Fruit fly (Drosophila melanogaster) whole organism, prepupa: ENCODE measurements around the gene dop.

Experiments
- CG10631 ChIP-seq: fragments of 200-800 bp; sonication (Bioruptor generic); optimal IDR thresholded peaks from 2 replicates; lab custom pipeline; 2016; ENCODE audit warnings: missing biosample characterization, missing genetic modification characterization
- CG11762 ChIP-seq: fragments of 200-800 bp; sonication (Bioruptor generic); optimal IDR thresholded peaks from 3 replicates; lab custom pipeline; 2016; ENCODE audit warnings: missing biosample characterization, missing genetic modification characterization; ENCODE audit not compliant: insufficient read depth
- CG11902 ChIP-seq: fragments of 200-800 bp; sonication (Bioruptor generic); optimal IDR thresholded peaks from 3 replicates; lab custom pipeline; 2016; ENCODE audit warnings: missing biosample characterization, missing genetic modification characterization
- CG15336 ChIP-seq: fragments of 200-800 bp; sonication (Bioruptor generic); IDR thresholded peaks from 2 replicates; pipeline ENCODE4 v1.3.6; 2022; ENCODE audit warnings: missing biosample characterization, missing genetic modification characterization
- CG16779 ChIP-seq: fragments of 200-800 bp; sonication (Bioruptor generic); optimal IDR thresholded peaks from 3 replicates; lab custom pipeline; 2017; ENCODE audit warnings: missing biosample characterization, mild to moderate bottlenecking, missing genetic modification characterization
- CG3032 ChIP-seq: fragments of 200-800 bp; optimal IDR thresholded peaks from 2 replicates; lab custom pipeline; 2019; ENCODE audit warnings: missing biosample characterization, mild to moderate bottlenecking, missing genetic modification characterization, moderate library complexity
- CG32006 ChIP-seq: fragments of 200-800 bp; sonication (Bioruptor generic); optimal IDR thresholded peaks from 3 replicates; lab custom pipeline; 2017; ENCODE audit warnings: missing biosample characterization, mild to moderate bottlenecking, missing genetic modification characterization
- CG34406 ChIP-seq: fragments of 200-800 bp; sonication (Bioruptor generic); optimal IDR thresholded peaks from 3 replicates; lab custom pipeline; 2016; ENCODE audit warnings: missing biosample characterization, missing genetic modification characterization
- CG3919 ChIP-seq: fragments of 200-800 bp; sonication (Bioruptor generic); optimal IDR thresholded peaks from 3 replicates; lab custom pipeline; 2016; ENCODE audit warnings: missing biosample characterization, missing genetic modification characterization
- CG6163 ChIP-seq: fragments of 200-800 bp; sonication (Bioruptor generic); IDR thresholded peaks from 3 replicates; pipeline ENCODE4 v1.3.6; 2022; ENCODE audit warnings: missing biosample characterization, missing genetic modification characterization
- CG6276 ChIP-seq: fragments of 200-800 bp; sonication (Bioruptor generic); optimal IDR thresholded peaks from 2 replicates; lab custom pipeline; 2017; ENCODE audit warnings: missing biosample characterization, mild to moderate bottlenecking, missing genetic modification characterization
- CG6808 ChIP-seq: fragments of 200-800 bp; sonication (Bioruptor generic); optimal IDR thresholded peaks from 3 replicates; lab custom pipeline; 2017; ENCODE audit warnings: missing biosample characterization, missing genetic modification characterization, mild to moderate bottlenecking, moderate library complexity, missing genetic modification reagents
- CG6854 ChIP-seq: fragments of 200-800 bp; sonication (Bioruptor generic); optimal IDR thresholded peaks from 2 replicates; lab custom pipeline; 2017; ENCODE audit warnings: missing biosample characterization, mild to moderate bottlenecking, missing genetic modification characterization
- CG7368 ChIP-seq: fragments of 200-800 bp; sonication (Bioruptor generic); optimal IDR thresholded peaks from 3 replicates; lab custom pipeline; 2016; ENCODE audit warnings: missing biosample characterization, missing genetic modification characterization
- CG8119 ChIP-seq: fragments of 200-800 bp; sonication (Bioruptor generic); IDR thresholded peaks from 3 replicates; pipeline ENCODE4 v1.3.6; 2022; ENCODE audit warnings: missing biosample characterization, missing genetic modification characterization
- CG8319 ChIP-seq: fragments of 200-800 bp; sonication (Bioruptor generic); optimal IDR thresholded peaks from 3 replicates; lab custom pipeline; 2016; ENCODE audit warnings: missing biosample characterization, missing genetic modification characterization
- CG8632 ChIP-seq: fragments of 200-800 bp; sonication (Bioruptor generic); optimal IDR thresholded peaks from 3 replicates; lab custom pipeline; 2016; ENCODE audit warnings: missing biosample characterization, missing genetic modification characterization
- CG9139 ChIP-seq: fragments of 200-800 bp; sonication (Bioruptor generic); optimal IDR thresholded peaks from 3 replicates; lab custom pipeline; 2017; ENCODE audit warnings: missing biosample characterization, mild to moderate bottlenecking, missing genetic modification characterization
- Eip75B ChIP-seq: fragments of 200-800 bp; sonication (Bioruptor generic); optimal IDR thresholded peaks from 3 replicates; lab custom pipeline; 2016; ENCODE audit warnings: missing biosample characterization, missing genetic modification characterization
- Eip78C ChIP-seq: fragments of 200-800 bp; sonication (Bioruptor generic); peaks from one replicate; lab custom pipeline; 2016; ENCODE audit warnings: missing biosample characterization, missing genetic modification characterization
- Eip93F ChIP-seq: fragments of 200-800 bp; sonication (Bioruptor generic); optimal IDR thresholded peaks from 2 replicates; lab custom pipeline; 2016; ENCODE audit warnings: missing biosample characterization, mild to moderate bottlenecking, missing genetic modification characterization
- Ets21C ChIP-seq: fragments of 200-800 bp; sonication (Bioruptor generic); optimal IDR thresholded peaks from 3 replicates; lab custom pipeline; 2016; ENCODE audit warnings: missing biosample characterization, missing genetic modification characterization
- Ets96B ChIP-seq: fragments of 200-800 bp; optimal IDR thresholded peaks from 2 replicates; lab custom pipeline; 2019; ENCODE audit warnings: missing biosample characterization, mild to moderate bottlenecking, missing genetic modification characterization, moderate library complexity
- Gug ChIP-seq: fragments of 200-800 bp; sonication (Bioruptor generic); IDR thresholded peaks from 2 replicates; pipeline ENCODE4 v1.3.6; 2022; ENCODE audit warnings: missing biosample characterization, missing genetic modification characterization
- Hr39 ChIP-seq: fragments of 200-800 bp; sonication (Bioruptor generic); optimal IDR thresholded peaks from 2 replicates; lab custom pipeline; 2016; ENCODE audit warnings: missing biosample characterization, missing genetic modification characterization
- Hr4 ChIP-seq: fragments of 200-800 bp; sonication (Bioruptor generic); optimal IDR thresholded peaks from 3 replicates; lab custom pipeline; 2016; ENCODE audit warnings: missing biosample characterization, missing genetic modification characterization
- OdsH ChIP-seq: fragments of 200-800 bp; sonication (Bioruptor generic); optimal IDR thresholded peaks from 3 replicates; lab custom pipeline; 2016; ENCODE audit warnings: missing biosample characterization, missing genetic modification characterization
- Smox ChIP-seq: fragments of 200-800 bp; sonication (Bioruptor generic); optimal IDR thresholded peaks from 3 replicates; lab custom pipeline; 2016; ENCODE audit warnings: missing biosample characterization, missing genetic modification characterization
- Sox102F ChIP-seq: fragments of 200-800 bp; sonication (Bioruptor generic); optimal IDR thresholded peaks from 2 replicates; lab custom pipeline; 2016; ENCODE audit warnings: missing biosample characterization, mild to moderate bottlenecking, missing genetic modification characterization
- Sox14 ChIP-seq: fragments of 200-800 bp; sonication (Bioruptor generic); optimal IDR thresholded peaks from 3 replicates; lab custom pipeline; 2016; ENCODE audit warnings: missing biosample characterization, missing genetic modification characterization
- Sox15 ChIP-seq: fragments of 200-800 bp; sonication (Bioruptor generic); optimal IDR thresholded peaks from 3 replicates; lab custom pipeline; 2016; ENCODE audit warnings: missing biosample characterization, missing genetic modification characterization
- cyc ChIP-seq: fragments of 200-800 bp; sonication (Bioruptor generic); optimal IDR thresholded peaks from 3 replicates; lab custom pipeline; 2016; ENCODE audit warnings: missing biosample characterization, missing genetic modification characterization
- dsx ChIP-seq: fragments of 200-800 bp; optimal IDR thresholded peaks from 3 replicates; lab custom pipeline; 2019; ENCODE audit warnings: missing biosample characterization, mild to moderate bottlenecking, missing genetic modification characterization, moderate library complexity; ENCODE audit not compliant: poor library complexity, severe bottlenecking
- eg ChIP-seq: fragments of 200-800 bp; sonication (Bioruptor generic); IDR thresholded peaks from 3 replicates; pipeline ENCODE4 v1.3.6; 2022; ENCODE audit warnings: missing biosample characterization, missing genetic modification characterization
- esn ChIP-seq: fragments of 200-800 bp; sonication (Bioruptor generic); optimal IDR thresholded peaks from 2 replicates; lab custom pipeline; 2016; ENCODE audit warnings: missing biosample characterization, mild to moderate bottlenecking, missing genetic modification characterization, moderate library complexity
- fd59A ChIP-seq: fragments of 200-800 bp; sonication (Bioruptor generic); optimal IDR thresholded peaks from 2 replicates; lab custom pipeline; 2017; ENCODE audit warnings: missing biosample characterization, mild to moderate bottlenecking, missing genetic modification characterization, missing genetic modification reagents
- fd85E ChIP-seq: fragments of 200-800 bp; sonication (Bioruptor generic); optimal IDR thresholded peaks from 3 replicates; lab custom pipeline; 2016; ENCODE audit warnings: missing biosample characterization, missing genetic modification characterization
- fkh ChIP-seq: fragments of 200-800 bp; sonication (Bioruptor generic); optimal IDR thresholded peaks from 3 replicates; lab custom pipeline; 2017; ENCODE audit warnings: missing biosample characterization, mild to moderate bottlenecking, missing genetic modification characterization, moderate library complexity
- lz ChIP-seq: fragments of 200-800 bp; sonication (Bioruptor generic); optimal IDR thresholded peaks from 3 replicates; lab custom pipeline; 2016; ENCODE audit warnings: missing biosample characterization, missing genetic modification characterization
- pdm3 ChIP-seq: fragments of 200-800 bp; sonication (Bioruptor generic); optimal IDR thresholded peaks from 3 replicates; lab custom pipeline; 2016; ENCODE audit warnings: missing biosample characterization, missing genetic modification characterization
- salr ChIP-seq, 2 experiments: fragments of 200-800 bp; sonication (Bioruptor generic); optimal IDR thresholded peaks; 3 replicates each; lab custom pipeline; 2016 to 2018; ENCODE audit warnings: missing biosample characterization in 2 of 2, missing genetic modification characterization in 2 of 2, mild to moderate bottlenecking in 1 of 2
- spab ChIP-seq: fragments of 200-800 bp; sonication (Bioruptor generic); optimal IDR thresholded peaks from 2 replicates; lab custom pipeline; 2017; ENCODE audit warnings: missing biosample characterization, mild to moderate bottlenecking, missing genetic modification characterization, missing genetic modification reagents
- svp ChIP-seq: fragments of 200-800 bp; sonication (Bioruptor generic); peaks from one replicate; lab custom pipeline; 2016; ENCODE audit warnings: missing biosample characterization, missing genetic modification characterization
- topi ChIP-seq: fragments of 200-800 bp; sonication (Bioruptor generic); optimal IDR thresholded peaks from 3 replicates; lab custom pipeline; 2016; ENCODE audit warnings: missing biosample characterization, missing genetic modification characterization
- vri ChIP-seq: fragments of 200-800 bp; sonication (Bioruptor generic); optimal IDR thresholded peaks from 3 replicates; lab custom pipeline; 2016; ENCODE audit warnings: missing biosample characterization, mild to moderate bottlenecking, missing genetic modification characterization

The dop gene

DNA sequence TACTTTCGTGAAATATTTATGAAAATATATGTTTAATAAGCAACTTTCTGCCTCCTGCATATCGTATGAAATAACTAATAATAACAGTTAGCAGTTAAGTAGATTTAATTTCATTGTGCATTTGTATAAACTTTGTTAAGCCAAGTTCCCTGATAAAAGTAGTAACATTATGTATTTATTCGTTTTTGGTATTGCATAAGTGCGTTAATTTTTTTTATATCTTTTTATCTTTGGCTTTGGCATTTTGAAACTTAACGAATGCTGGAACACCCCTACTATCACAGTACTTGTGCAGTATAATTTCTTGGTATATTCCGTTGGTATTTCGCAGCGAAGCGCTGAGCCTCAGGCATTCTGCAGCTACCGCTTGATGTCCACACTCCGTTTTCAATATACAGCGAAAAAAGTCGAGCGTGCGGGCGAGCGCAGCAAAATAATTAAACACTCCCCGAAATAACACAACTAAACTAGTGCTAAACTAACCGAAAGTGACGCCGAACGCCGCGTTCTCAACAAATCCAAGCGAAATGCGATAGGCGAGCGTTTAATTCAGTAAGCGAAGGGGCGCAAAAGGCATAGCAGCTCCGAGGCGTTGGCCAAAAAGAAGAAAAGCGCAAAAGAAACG, 22.8 kb downstream of the dop start, which contains the start of gene RhoGAP71E (continued):
- TF ChIP-seq Sox102F (peak; percentile 22), svp (GFP tag; lab: Kevin White, UChicago) (no peak)

DNA sequence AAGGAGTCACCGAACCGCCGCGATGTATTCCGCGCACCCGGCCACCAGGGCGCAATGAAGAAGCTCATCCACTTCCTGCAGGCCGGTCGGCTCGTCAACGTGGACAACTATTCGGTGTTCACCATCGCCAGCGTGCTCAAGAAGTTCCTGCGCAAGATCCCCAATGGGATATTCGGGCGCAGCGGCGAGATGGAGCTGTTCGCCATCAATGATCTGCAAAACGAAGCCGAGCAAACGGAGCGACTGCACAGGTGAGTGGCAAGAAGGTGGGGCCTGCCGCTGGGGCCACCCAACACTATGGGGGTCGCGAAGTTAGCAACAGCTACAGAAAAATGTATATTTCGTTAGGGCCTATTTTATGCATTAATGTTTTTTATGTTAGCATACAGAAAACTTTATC, 23.9 kb downstream of the dop start:
- TF ChIP-seq eg (GFP tag; lab: Robert Waterston, UW) (peak; percentile 32; the same call in 1 of the 3 replicates), CG15336 (GFP tag; lab: Robert Waterston, UW) (no peak), OdsH (GFP tag; lab: Kevin White, UChicago) (peak; percentile 21), Hr4 (GFP tag; lab: Kevin White, UChicago) (peak; percentile 3), fd85E (GFP tag; lab: Kevin White, UChicago) (no peak), fd59A (no peak), Eip75B (GFP tag; lab: Kevin White, UChicago) (no peak), CG3032 (no peak), CG32006 (GFP tag; lab: Kevin White, UChicago) (peak; percentile 32), CG6163 (peak; percentile 25; the same call in 1 of the 3 replicates)

DNA sequence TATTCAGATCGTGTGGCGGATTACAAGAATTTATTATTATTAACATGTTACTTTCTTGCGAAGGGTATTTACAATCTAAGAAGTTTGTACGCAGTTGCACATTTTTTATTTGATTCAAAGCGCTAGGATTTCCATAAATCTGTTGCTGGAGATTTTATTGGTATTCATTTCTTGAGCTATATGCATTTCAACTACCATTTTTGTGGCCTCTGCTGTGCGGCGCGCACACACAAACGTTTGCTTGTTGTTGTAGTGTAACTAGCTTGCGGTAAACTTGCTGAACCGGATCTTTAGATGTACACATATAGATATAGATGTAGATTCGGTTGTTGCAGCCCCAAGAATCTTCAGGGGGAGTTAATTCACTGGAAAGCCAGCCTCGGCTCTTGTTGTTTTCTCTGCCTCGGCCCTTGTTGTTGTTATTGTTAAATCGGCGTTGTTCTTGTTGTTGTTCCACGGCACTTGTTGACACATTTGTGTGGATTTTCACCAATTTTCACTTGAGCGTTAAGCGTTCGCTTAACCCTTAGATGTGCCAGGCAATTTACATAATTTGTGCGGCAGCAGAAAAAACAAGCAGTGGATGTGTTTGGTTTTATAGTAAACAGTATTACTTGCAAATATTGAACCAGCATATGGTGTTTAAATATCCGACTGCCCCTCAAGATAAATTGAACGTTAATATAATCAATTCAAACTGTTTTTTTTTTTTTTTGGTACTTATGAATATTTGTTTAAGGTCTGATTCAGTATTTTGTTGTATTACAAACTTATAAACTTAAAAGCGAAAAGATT, 25.2 kb downstream of the dop start:
- TF ChIP-seq Hr39 (GFP tag; lab: Kevin White, UChicago) (no peak), Eip75B (GFP tag; lab: Kevin White, UChicago) (peak; percentile 0), CG7368 (GFP tag; lab: Kevin White, UChicago) (no peak), CG11902 (GFP tag; lab: Kevin White, UChicago) (no peak), CG8632 (GFP tag; lab: Kevin White, UChicago) (no peak), CG3919 (GFP tag; lab: Kevin White, UChicago) (no peak), CG8119 (GFP tag; lab: Robert Waterston, UW) (peak; percentile 18; the same call in 1 of the 3 replicates), Ets21C (GFP tag; lab: Kevin White, UChicago) (no peak), salr (GFP tag; optimal IDR thresholded peaks at IDR 0.05; lab: Kevin White, UChicago) (no peak), cyc (no peak), CG16779 (no peak), Gug (GFP tag; lab: Robert Waterston, UW) (no peak), Hr4 (GFP tag; lab: Kevin White, UChicago) (peak; percentile 18), Smox (GFP tag; lab: Kevin White, UChicago) (no peak), Sox102F (no peak), CG34406 (GFP tag; lab: Kevin White, UChicago) (no peak), Eip93F (GFP tag; lab: Kevin White, UChicago) (no peak), CG6163 (no peak), fkh (peak; percentile 86), fd85E (GFP tag; lab: Kevin White, UChicago) (no peak), vri (GFP tag; lab: Kevin White, UChicago) (no peak), CG9139 (GFP tag; lab: Kevin White, UChicago) (no peak), Sox15 (no peak), OdsH (GFP tag; lab: Kevin White, UChicago) (peak; percentile 3), Sox14 (GFP tag; lab: Kevin White, UChicago) (no peak), CG8319 (GFP tag; lab: Kevin White, UChicago) (no peak), svp (GFP tag; lab: Kevin White, UChicago) (no peak), CG6808 (GFP tag; lab: Kevin White, UChicago) (no peak), fd59A (peak; percentile 2), CG11762 (GFP tag; lab: Kevin White, UChicago) (no peak), dsx (GFP tag; lab: Kevin White, UChicago) (no peak), pdm3 (GFP tag; lab: Kevin White, UChicago) (peak; percentile 13), CG6854 (GFP tag; lab: Kevin White, UChicago) (no peak), spab (GFP tag; lab: Kevin White, UChicago) (no peak), CG32006 (GFP tag; lab: Kevin White, UChicago) (peak; percentile 19), lz (GFP tag; lab: Kevin White, UChicago) (no peak), CG6276 (GFP tag; lab: Kevin White, UChicago) (no peak), Ets96B (no peak), topi (GFP tag; lab: Kevin White, UChicago) (no peak), Eip78C (GFP tag; lab: Kevin White, UChicago) (peak; percentile 45), esn (GFP tag; lab: Kevin White, UChicago) (no peak), CG10631 (GFP tag; lab: Kevin White, UChicago) (no peak)
